Worm (Caenorhabditis elegans) whole organism, early embryonic: ENCODE data around the gene ZK1240.11.

Experiments used
- aly-1 ChIP-seq: sonication (generic microtip); optimal IDR thresholded peaks from 2 replicates; lab custom pipeline; 2016; ENCODE audit warnings: missing genetic modification characterization, missing compliant biosample characterization
- ama-1 ChIP-seq: fragments of 150-350 bp; optimal IDR thresholded peaks from 2 replicates; lab custom pipeline; 2014
- ets-7 ChIP-seq: sonication (generic microtip); optimal IDR thresholded peaks from 2 replicates; lab custom pipeline; 2016; ENCODE audit warnings: missing genotype, missing genetic modification characterization, missing compliant biosample characterization
- hmg-4 ChIP-seq: fragments of 200-800 bp; sonication (Bioruptor generic); optimal IDR thresholded peaks from 2 replicates; lab custom pipeline; 2018; ENCODE audit warnings: mild to moderate bottlenecking, missing genetic modification characterization, missing compliant biosample characterization
- hnd-1 ChIP-seq: sonication (generic microtip); optimal IDR thresholded peaks from 2 replicates; lab custom pipeline; 2016; ENCODE audit warnings: missing genetic modification characterization, missing compliant biosample characterization
- pes-1 ChIP-seq: fragments of 200-800 bp; sonication (Bioruptor generic); IDR thresholded peaks from 2 replicates; pipeline ENCODE4 v1.3.6; 2022; ENCODE audit warnings: missing genetic modification reagents, missing genetic modification characterization, missing compliant biosample characterization
- scrt-1 ChIP-seq: fragments of 200-800 bp; sonication (Bioruptor generic); IDR thresholded peaks from 2 replicates; pipeline ENCODE4 v1.3.6; 2022; ENCODE audit warnings: missing genetic modification characterization, missing compliant biosample characterization
- sea-1 ChIP-seq: fragments of 200-800 bp; sonication (Bioruptor generic); conservative IDR thresholded peaks from 2 replicates; pipeline ENCODE4 v1.3.6; 2022; ENCODE audit warnings: missing genetic modification characterization, missing compliant biosample characterization
- tbx-11 ChIP-seq: fragments of 200-800 bp; sonication (Bioruptor generic); IDR thresholded peaks from 2 replicates; pipeline ENCODE4 v1.3.6; 2022; ENCODE audit warnings: missing genetic modification characterization, missing compliant biosample characterization
- tbx-37 ChIP-seq: fragments of 200-800 bp; sonication (Bioruptor generic); conservative IDR thresholded peaks from 2 replicates; pipeline ENCODE4 v1.3.6; 2022; ENCODE audit warnings: missing genetic modification reagents, missing genetic modification characterization, missing compliant biosample characterization

- no peak for TF ChIP-seq ets-7 (tag; lab: Kevin White, UChicago)
- TF ChIP-seq ama-1 (lab: Kevin White, UChicago), result no peak
- TF ChIP-seq aly-1 (tag; lab: Kevin White, UChicago), result no peak
- no peak for TF ChIP-seq sea-1 (GFP tag; lab: Robert Waterston, UW)
- no peak for TF ChIP-seq scrt-1 (GFP tag; lab: Robert Waterston, UW)
- no peak for TF ChIP-seq tbx-37 (GFP tag; lab: Robert Waterston, UW)
- no peak for TF ChIP-seq hnd-1 (tag; lab: Kevin White, UChicago)
- TF ChIP-seq tbx-11 (GFP tag; lab: Robert Waterston, UW), result no peak
- TF ChIP-seq hmg-4, result no peak
- no peak for TF ChIP-seq pes-1 (GFP tag; lab: Robert Waterston, UW)
These were observed 29.2 kb upstream of the ZK1240.11 start, which contains the start of gene fbxc-25 for ce11 chrII:2295817-2296315.
